Fruit fly (Drosophila melanogaster) whole organism, wandering third instar larva: ENCODE results near the gene CG6195.

Source experiments
- jim ChIP-seq: fragments of 175-275, 200-325 bp; sonication (Bioruptor generic); optimal IDR thresholded peaks from 2 replicates; lab custom pipeline; 2016; ENCODE audit warnings: missing biosample characterization, mild to moderate bottlenecking, missing genetic modification characterization
- sv ChIP-seq: fragments of 200-800 bp; sonication (Bioruptor generic); optimal IDR thresholded peaks from 3 replicates; lab custom pipeline; 2016; ENCODE audit warnings: missing biosample characterization, missing genetic modification characterization

DNA sequence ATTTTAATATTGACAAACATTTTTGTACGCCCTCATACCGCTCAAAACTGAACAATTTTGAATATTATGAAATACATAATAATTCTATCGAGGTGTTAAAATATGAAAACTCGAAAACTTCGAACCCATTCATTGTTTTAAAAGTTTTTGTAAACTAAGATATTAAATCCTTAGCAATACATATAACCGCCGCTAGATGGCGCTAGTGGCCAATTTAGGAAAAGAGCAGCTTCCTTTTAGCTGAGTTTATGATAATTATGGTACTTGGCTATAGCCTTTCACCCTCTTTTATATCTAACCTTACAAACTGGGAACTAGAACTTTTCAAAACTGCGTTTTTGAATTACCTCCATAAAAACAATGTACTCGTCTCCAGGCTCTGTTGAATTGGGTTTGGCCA, 9.0 kb upstream of the CG6195 start:
- TF ChIP-seq sv (GFP tag; lab: Kevin White, UChicago), result no peak
- no peak for TF ChIP-seq jim (GFP tag; lab: Kevin White, UChicago)
